Fruit fly (Drosophila melanogaster): ENCODE measurements around the gene abd-A.

DNA sequence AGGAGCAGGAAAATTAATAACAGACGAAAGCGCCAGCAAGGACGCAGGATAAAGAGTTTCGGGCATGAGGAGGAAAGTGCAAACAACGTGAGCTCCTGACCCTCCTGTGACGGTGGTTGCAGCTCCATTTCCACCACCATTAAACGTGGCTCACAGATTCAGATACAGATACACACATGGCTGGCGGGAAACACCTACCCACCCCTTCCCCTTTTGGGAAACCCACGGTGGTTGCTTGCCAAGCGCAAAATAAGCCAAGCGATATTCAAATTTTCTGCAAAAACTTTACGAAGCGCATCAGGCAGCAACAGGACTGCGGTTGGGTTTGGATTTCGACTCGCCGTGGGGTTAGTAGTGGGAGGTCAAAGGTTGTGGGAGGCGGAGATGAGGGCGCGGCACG lies 45.7 kb upstream of the abd-A start:
- TF ChIP-seq danr (GFP tag; IDR thresholded peaks at IDR 0.05): no peak
- no peak for TF ChIP-seq onecut (GFP tag; IDR thresholded peaks at IDR 0.05)
- TF ChIP-seq abd-A (tag; optimal IDR thresholded peaks at IDR 0.05): no peak
- no peak for TF ChIP-seq CG4424 (GFP tag; optimal IDR thresholded peaks at IDR 0.05)
- TF ChIP-seq HLHmδ (GFP tag; optimal IDR thresholded peaks at IDR 0.05): no peak
- no peak for TF ChIP-seq dmrt11E (tag; optimal IDR thresholded peaks at IDR 0.05)
- no peak for TF ChIP-seq ash1 (GFP tag; optimal IDR thresholded peaks at IDR 0.05)
- TF ChIP-seq yki (optimal IDR thresholded peaks at IDR 0.05): no peak
- TF ChIP-seq slp2 (GFP tag; optimal IDR thresholded peaks at IDR 0.05): no peak
- TF ChIP-seq fu2 (GFP tag; optimal IDR thresholded peaks at IDR 0.05): no peak
- TF ChIP-seq Six4 (GFP tag; optimal IDR thresholded peaks at IDR 0.05): no peak
- TF ChIP-seq Gsc (GFP tag; IDR thresholded peaks at IDR 0.05): no peak
- no peak for TF ChIP-seq crc (GFP tag; optimal IDR thresholded peaks at IDR 0.05)
